Worm (Caenorhabditis elegans) whole organism, early embryonic: Measurements from ENCODE around the gene R07B1.9.

Experiments used
- B0310.2 ChIP-seq: sonication (generic microtip); optimal IDR thresholded peaks from 2 replicates; lab custom pipeline; 2016; ENCODE audit warnings: mild to moderate bottlenecking, missing genetic modification characterization, missing compliant biosample characterization
- F13C5.2 ChIP-seq: sonication (generic microtip); optimal IDR thresholded peaks from 2 replicates; lab custom pipeline; 2017; ENCODE audit warnings: mild to moderate bottlenecking, missing genetic modification characterization, inconsistent platforms, missing compliant biosample characterization
- aly-1 ChIP-seq: sonication (generic microtip); optimal IDR thresholded peaks from 2 replicates; lab custom pipeline; 2016; ENCODE audit warnings: missing genetic modification characterization, missing compliant biosample characterization
- ama-1 ChIP-seq: fragments of 150-350 bp; optimal IDR thresholded peaks from 2 replicates; lab custom pipeline; 2014
- ceh-13 ChIP-seq: fragments of 200-800 bp; sonication (Bioruptor generic); optimal IDR thresholded peaks from 2 replicates; lab custom pipeline; 2018; ENCODE audit warnings: mild to moderate bottlenecking, missing genetic modification characterization, missing compliant biosample characterization
- ceh-36 ChIP-seq: sonication (generic microtip); optimal IDR thresholded peaks from 2 replicates; lab custom pipeline; 2016; ENCODE audit warnings: missing genetic modification characterization, inconsistent platforms, missing compliant biosample characterization
- ets-7 ChIP-seq: sonication (generic microtip); optimal IDR thresholded peaks from 2 replicates; lab custom pipeline; 2016; ENCODE audit warnings: missing genotype, missing genetic modification characterization, missing compliant biosample characterization
- flt-1 ChIP-seq: fragments of 200-800 bp; sonication (Bioruptor generic); IDR thresholded peaks from 2 replicates; pipeline ENCODE4 v1.3.6; 2022; ENCODE audit warnings: missing genetic modification characterization, missing compliant biosample characterization
- hmbx-1 ChIP-seq: sonication (generic microtip); optimal IDR thresholded peaks from 2 replicates; lab custom pipeline; 2016; ENCODE audit warnings: mild to moderate bottlenecking, missing genetic modification characterization, missing compliant biosample characterization
- hmg-4 ChIP-seq: fragments of 200-800 bp; sonication (Bioruptor generic); optimal IDR thresholded peaks from 2 replicates; lab custom pipeline; 2018; ENCODE audit warnings: mild to moderate bottlenecking, missing genetic modification characterization, missing compliant biosample characterization
- hnd-1 ChIP-seq: sonication (generic microtip); optimal IDR thresholded peaks from 2 replicates; lab custom pipeline; 2016; ENCODE audit warnings: missing genetic modification characterization, missing compliant biosample characterization
- pes-1 ChIP-seq: fragments of 200-800 bp; sonication (Bioruptor generic); IDR thresholded peaks from 2 replicates; pipeline ENCODE4 v1.3.6; 2022; ENCODE audit warnings: missing genetic modification reagents, missing genetic modification characterization, missing compliant biosample characterization
- scrt-1 ChIP-seq: fragments of 200-800 bp; sonication (Bioruptor generic); IDR thresholded peaks from 2 replicates; pipeline ENCODE4 v1.3.6; 2022; ENCODE audit warnings: missing genetic modification characterization, missing compliant biosample characterization
- sea-1 ChIP-seq: fragments of 200-800 bp; sonication (Bioruptor generic); conservative IDR thresholded peaks from 2 replicates; pipeline ENCODE4 v1.3.6; 2022; ENCODE audit warnings: missing genetic modification characterization, missing compliant biosample characterization
- tbx-11 ChIP-seq: fragments of 200-800 bp; sonication (Bioruptor generic); IDR thresholded peaks from 2 replicates; pipeline ENCODE4 v1.3.6; 2022; ENCODE audit warnings: missing genetic modification characterization, missing compliant biosample characterization
- tbx-37 ChIP-seq: fragments of 200-800 bp; sonication (Bioruptor generic); conservative IDR thresholded peaks from 2 replicates; pipeline ENCODE4 v1.3.6; 2022; ENCODE audit warnings: missing genetic modification reagents, missing genetic modification characterization, missing compliant biosample characterization
- tra-4 ChIP-seq: sonication (generic microtip); optimal IDR thresholded peaks from 2 replicates; lab custom pipeline; 2017; ENCODE audit warnings: missing genetic modification characterization, missing compliant biosample characterization

Gene R07B1.9

DNA sequence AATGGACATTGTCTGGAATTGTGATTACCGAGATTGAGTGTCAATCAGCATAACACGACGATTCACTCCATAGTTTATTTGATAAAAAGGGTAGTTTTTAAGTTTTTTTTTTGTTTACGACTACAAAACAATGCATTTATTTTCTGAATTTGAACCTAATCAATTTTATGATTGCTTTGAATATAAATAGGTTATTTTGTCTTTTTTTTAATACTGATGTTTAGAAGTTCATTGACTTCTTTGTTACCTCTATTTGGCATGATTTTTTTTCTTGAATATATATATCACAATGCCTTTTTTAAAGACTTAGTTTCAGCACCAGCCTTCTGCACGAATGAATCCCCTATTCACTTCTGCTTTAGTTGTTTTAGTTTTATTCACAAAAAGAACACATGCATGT, 7.7 kb upstream of the R07B1.9 start, which contains the start of gene R07B1.13:
Gene R07B1.13 (plus strand): TSS at position 301 of the 400 bp plus-strand sequence.
- no peak for TF ChIP-seq ceh-36 (tag; lab: Kevin White, UChicago)
- TF ChIP-seq F13C5.2 (tag; lab: Kevin White, UChicago) = no peak
- no peak for TF ChIP-seq tbx-37 (GFP tag; lab: Robert Waterston, UW)

DNA sequence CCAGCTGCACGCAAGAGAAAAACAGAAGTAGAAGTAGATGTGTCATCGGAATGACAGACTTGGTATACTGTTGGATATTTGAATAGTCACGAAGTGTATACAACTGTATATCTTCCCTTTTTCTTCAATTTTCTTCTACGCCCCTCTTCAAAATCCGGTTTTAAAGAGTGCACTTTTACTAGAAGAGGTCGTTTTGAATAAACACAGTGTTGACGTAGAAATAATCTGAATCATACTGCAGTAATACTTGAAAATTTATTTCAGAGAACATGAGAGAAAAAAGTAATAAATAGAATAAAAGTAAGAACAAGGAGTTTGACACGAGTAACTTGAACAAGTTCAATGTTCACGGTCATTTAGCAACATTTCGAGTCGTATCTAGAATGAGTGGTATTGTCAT, 4.7 kb upstream of the R07B1.9 start, which contains the start of gene R07B1.8:
Gene R07B1.8 (minus strand): TSS at position 101 of the 400 bp plus-strand sequence.
- TF ChIP-seq ceh-13 (GFP tag; lab: Kevin White, UChicago) (no peak), ceh-36 (tag; lab: Kevin White, UChicago) (no peak), ets-7 (tag; lab: Kevin White, UChicago) (no peak), F13C5.2 (tag; lab: Kevin White, UChicago) (no peak), scrt-1 (no peak), sea-1 (GFP tag; lab: Robert Waterston, UW) (no peak), hmg-4 (GFP tag; lab: Kevin White, UChicago) (no peak), B0310.2 (tag; lab: Kevin White, UChicago) (no peak), tra-4 (tag; lab: Kevin White, UChicago) (no peak), flt-1 (GFP tag; lab: Robert Waterston, UW) (no peak), hmbx-1 (tag; lab: Kevin White, UChicago) (no peak), hnd-1 (no peak), ama-1 (lab: Kevin White, UChicago) (no peak), pes-1 (GFP tag; lab: Robert Waterston, UW) (no peak), tbx-37 (GFP tag; lab: Robert Waterston, UW) (no peak), tbx-11 (GFP tag; lab: Robert Waterston, UW) (no peak), aly-1 (no peak)

DNA sequence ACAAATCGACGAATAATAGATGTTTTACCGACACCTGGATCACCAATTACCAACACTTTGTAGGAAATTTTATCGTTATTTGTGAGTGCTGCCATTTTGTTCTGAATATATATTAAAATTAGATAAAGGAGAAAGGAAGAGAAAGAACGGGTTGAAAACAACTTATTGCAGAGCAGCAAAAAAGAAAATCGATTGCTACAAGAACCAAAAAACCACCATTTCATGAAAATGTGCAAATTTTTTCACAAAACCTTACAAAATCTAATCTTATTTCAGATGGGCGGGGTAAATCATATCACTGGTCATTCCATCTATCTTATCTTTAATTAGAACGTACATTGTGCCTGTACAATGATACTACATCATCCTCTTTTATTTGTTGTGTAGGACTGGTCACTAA, 4.9 kb downstream of the R07B1.9 start, which contains the start of gene glo-1:
Gene glo-1 (minus strand): TSS at position 101 of the 400 bp plus-strand sequence.
- no peak for TF ChIP-seq tbx-11 (GFP tag; lab: Robert Waterston, UW)
- TF ChIP-seq hmg-4 (GFP tag; lab: Kevin White, UChicago) = no peak
- TF ChIP-seq tbx-37 (GFP tag; lab: Robert Waterston, UW) = no peak
- TF ChIP-seq hmbx-1 (tag; lab: Kevin White, UChicago) = no peak
- TF ChIP-seq flt-1 (GFP tag; lab: Robert Waterston, UW) = no peak
- no peak for TF ChIP-seq scrt-1
- no peak for TF ChIP-seq ceh-36 (tag; lab: Kevin White, UChicago)
- no peak for TF ChIP-seq hnd-1
- TF ChIP-seq tra-4 (tag; lab: Kevin White, UChicago) = no peak
- no peak for TF ChIP-seq aly-1
- no peak for TF ChIP-seq ets-7 (tag; lab: Kevin White, UChicago)
- TF ChIP-seq ama-1 (lab: Kevin White, UChicago) = no peak
- no peak for TF ChIP-seq pes-1 (GFP tag; lab: Robert Waterston, UW)
- no peak for TF ChIP-seq B0310.2 (tag; lab: Kevin White, UChicago)

DNA sequence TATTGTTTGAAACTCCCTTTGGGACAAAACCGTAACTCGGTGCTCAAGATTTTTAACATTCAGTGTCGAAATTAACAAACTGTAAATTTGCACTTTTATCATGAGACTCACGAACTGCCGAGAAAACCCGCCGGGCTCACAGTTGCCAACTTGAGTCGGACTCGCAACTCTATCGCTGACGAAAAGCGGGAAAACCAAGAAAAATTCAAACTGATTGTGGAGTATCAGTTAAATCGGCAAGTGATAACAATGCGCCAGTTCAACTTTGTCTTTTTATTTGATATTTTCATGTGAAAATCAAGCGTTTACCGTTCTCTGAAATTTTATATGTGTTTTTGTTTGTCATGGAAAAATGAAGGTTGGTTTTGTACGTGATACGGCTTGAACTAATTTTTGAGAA, 5.4 kb downstream of the R07B1.9 start:
- TF ChIP-seq hmg-4 (GFP tag; lab: Kevin White, UChicago) = no peak
- TF ChIP-seq B0310.2 (tag; lab: Kevin White, UChicago) = no peak
- no peak for TF ChIP-seq ceh-36 (tag; lab: Kevin White, UChicago)
- TF ChIP-seq hmbx-1 (tag; lab: Kevin White, UChicago) = no peak
- no peak for TF ChIP-seq flt-1 (GFP tag; lab: Robert Waterston, UW)
- TF ChIP-seq tbx-11 (GFP tag; lab: Robert Waterston, UW) = no peak
- no peak for TF ChIP-seq ama-1 (lab: Kevin White, UChicago)
- TF ChIP-seq tbx-37 (GFP tag; lab: Robert Waterston, UW) = no peak
- TF ChIP-seq aly-1 = no peak
- no peak for TF ChIP-seq sea-1 (GFP tag; lab: Robert Waterston, UW)
- no peak for TF ChIP-seq tra-4 (tag; lab: Kevin White, UChicago)
- TF ChIP-seq scrt-1 = no peak
- no peak for TF ChIP-seq pes-1 (GFP tag; lab: Robert Waterston, UW)
- TF ChIP-seq ceh-13 (GFP tag; lab: Kevin White, UChicago) = no peak
- no peak for TF ChIP-seq F13C5.2 (tag; lab: Kevin White, UChicago)
- no peak for TF ChIP-seq ets-7 (tag; lab: Kevin White, UChicago)
- TF ChIP-seq hnd-1 = no peak

DNA sequence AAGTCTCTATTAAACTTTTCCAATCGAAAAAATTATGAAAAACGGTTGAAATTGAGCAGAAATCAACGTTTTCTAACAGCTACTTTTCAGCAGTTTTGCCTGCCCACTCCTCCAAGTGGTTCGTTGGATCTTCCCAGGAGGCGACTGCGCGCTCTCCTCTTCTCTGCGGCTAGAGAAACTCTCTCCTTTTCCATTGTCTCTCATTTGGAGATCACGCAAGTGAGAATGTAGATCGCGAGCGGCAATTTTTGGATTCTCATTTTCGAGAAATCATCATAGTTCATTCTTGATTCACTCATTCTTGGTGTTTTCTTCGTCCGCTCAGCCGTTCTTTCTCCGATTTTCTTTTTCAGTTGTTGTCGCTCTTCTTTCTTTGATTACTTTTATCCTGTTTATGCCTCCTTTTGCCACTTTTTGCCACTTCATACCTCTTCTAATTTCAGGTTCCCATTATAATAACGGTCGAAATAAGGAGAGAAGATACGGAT, 6.7 kb downstream of the R07B1.9 start, which contains the start of gene mrp-4:
Gene mrp-4 (plus strand): TSS at position 438 of the 488 bp plus-strand sequence.
- no peak for TF ChIP-seq scrt-1
- no peak for TF ChIP-seq aly-1
- TF ChIP-seq tbx-37 (GFP tag; lab: Robert Waterston, UW) = no peak
- no peak for TF ChIP-seq hnd-1
- TF ChIP-seq sea-1 (GFP tag; lab: Robert Waterston, UW) = no peak
- no peak for TF ChIP-seq flt-1 (GFP tag; lab: Robert Waterston, UW)
- no peak for TF ChIP-seq ets-7 (tag; lab: Kevin White, UChicago)
- TF ChIP-seq ceh-36 (tag; lab: Kevin White, UChicago) = no peak
- TF ChIP-seq ama-1 (lab: Kevin White, UChicago) = no peak
- no peak for TF ChIP-seq ceh-13 (GFP tag; lab: Kevin White, UChicago)
- no peak for TF ChIP-seq pes-1 (GFP tag; lab: Robert Waterston, UW)
- no peak for TF ChIP-seq tbx-11 (GFP tag; lab: Robert Waterston, UW)

DNA sequence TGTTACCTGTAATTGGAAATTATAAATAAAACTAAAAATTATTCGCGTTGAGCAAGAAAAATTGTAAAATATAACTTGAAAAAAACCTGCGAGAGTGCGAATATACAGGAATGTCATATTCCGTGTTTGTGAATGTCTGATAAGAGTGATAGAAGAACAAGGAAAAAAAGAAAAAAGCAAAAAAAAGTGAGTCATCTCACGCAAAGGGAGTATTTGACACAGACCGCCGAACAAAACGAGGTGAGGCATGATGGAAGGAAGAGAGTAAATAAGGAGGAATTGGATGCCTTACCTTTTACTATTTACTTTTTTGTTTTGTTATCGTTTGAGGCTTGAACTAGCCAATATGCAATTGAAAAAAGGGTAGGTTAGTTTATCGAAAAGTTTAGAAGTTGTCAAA, 15.1 kb downstream of the R07B1.9 start, which contains the start of gene F21G4.1:
Gene F21G4.1 (minus strand): TSS at position 6 of the 400 bp plus-strand sequence.
- TF ChIP-seq ama-1 (lab: Kevin White, UChicago) (no peak), hmg-4 (GFP tag; lab: Kevin White, UChicago) (no peak), scrt-1 (no peak), ets-7 (tag; lab: Kevin White, UChicago) (no peak), tbx-37 (GFP tag; lab: Robert Waterston, UW) (no peak), F13C5.2 (tag; lab: Kevin White, UChicago) (no peak), flt-1 (GFP tag; lab: Robert Waterston, UW) (no peak), ceh-13 (GFP tag; lab: Kevin White, UChicago) (no peak), ceh-36 (tag; lab: Kevin White, UChicago) (no peak), hmbx-1 (tag; lab: Kevin White, UChicago) (no peak), sea-1 (GFP tag; lab: Robert Waterston, UW) (no peak), tbx-11 (GFP tag; lab: Robert Waterston, UW) (no peak)
